Fruit fly (Drosophila melanogaster) whole organism, prepupa: ENCODE results near the gene CG4404.

Experiments
- CG6854 ChIP-seq: fragments of 200-800 bp; sonication (Bioruptor generic); optimal IDR thresholded peaks from 2 replicates; lab custom pipeline; 2017; ENCODE audit warnings: missing biosample characterization, mild to moderate bottlenecking, missing genetic modification characterization
- Eip78C ChIP-seq: fragments of 200-800 bp; sonication (Bioruptor generic); peaks from one replicate; lab custom pipeline; 2016; ENCODE audit warnings: missing biosample characterization, missing genetic modification characterization
- Hr39 ChIP-seq: fragments of 200-800 bp; sonication (Bioruptor generic); optimal IDR thresholded peaks from 2 replicates; lab custom pipeline; 2016; ENCODE audit warnings: missing biosample characterization, missing genetic modification characterization
- cyc ChIP-seq: fragments of 200-800 bp; sonication (Bioruptor generic); optimal IDR thresholded peaks from 3 replicates; lab custom pipeline; 2016; ENCODE audit warnings: missing biosample characterization, missing genetic modification characterization
- lz ChIP-seq: fragments of 200-800 bp; sonication (Bioruptor generic); optimal IDR thresholded peaks from 3 replicates; lab custom pipeline; 2016; ENCODE audit warnings: missing biosample characterization, missing genetic modification characterization
- ss ChIP-seq, 2 experiments: fragments of 200-800 bp; sonication (Bioruptor generic); optimal IDR thresholded peaks; 2 replicates in 1 of 2; 3 replicates in 1 of 2; lab custom pipeline; 2017 to 2018; ENCODE audit warnings: mild to moderate bottlenecking in 2 of 2, missing biosample characterization in 2 of 2, missing genetic modification characterization in 2 of 2, moderate library complexity in 1 of 2

DNA sequence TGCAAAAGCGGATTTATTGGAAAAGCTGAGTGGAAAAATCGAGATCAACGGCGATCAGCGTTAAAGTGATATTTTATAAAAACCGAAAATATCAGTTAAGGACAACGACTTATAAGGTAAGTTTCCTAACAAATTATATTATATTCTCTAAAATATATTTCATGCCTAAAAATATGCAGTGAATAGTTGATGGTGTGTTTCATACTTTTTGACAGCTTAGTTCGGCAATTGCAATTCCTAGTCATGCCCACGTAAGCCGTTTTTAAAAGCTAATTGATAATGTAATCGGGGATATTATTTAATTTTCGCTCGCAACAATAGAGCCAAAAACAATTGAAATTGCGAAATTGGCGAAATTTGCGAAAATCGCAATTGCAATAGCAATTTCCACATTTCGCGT, 13.8 kb upstream of the CG4404 start:
- TF ChIP-seq cyc (GFP tag; lab: Kevin White, UChicago), result no peak
- no peak for TF ChIP-seq Hr39
- no peak for TF ChIP-seq Eip78C (GFP tag; lab: Kevin White, UChicago)
- TF ChIP-seq ss (GFP tag; optimal IDR thresholded peaks at IDR 0.05; lab: Kevin White, UChicago), result no peak
- TF ChIP-seq lz (GFP tag; lab: Kevin White, UChicago), result no peak
- TF ChIP-seq CG6854 (GFP tag; lab: Kevin White, UChicago), result no peak
